Worm (Caenorhabditis elegans): ENCODE data around the gene F07F6.1.

ce11 chrII:5447381-5447780 lies 9.7 kb downstream of the F07F6.1 start, which contains the start of gene cex-1:
- TF ChIP-seq ceh-36 (tag; optimal IDR thresholded peaks at IDR 0.05) (no peak), F13C5.2 (tag; optimal IDR thresholded peaks at IDR 0.05) (no peak), ceh-13 (GFP tag; optimal IDR thresholded peaks at IDR 0.05) (no peak), sea-1 (GFP tag; conservative IDR thresholded peaks at IDR 0.05) (no peak), ets-7 (tag; optimal IDR thresholded peaks at IDR 0.05) (no peak), tbx-11 (GFP tag; IDR thresholded peaks at IDR 0.05) (no peak)

Data from whole organism, early embryonic.